Worm (Caenorhabditis elegans) whole organism, L2 larva: ENCODE data around the gene nmy-3.

ENCODE experiments used
- alr-1 ChIP-seq: fragments of 150-350 bp; optimal IDR thresholded peaks from 2 replicates; lab custom pipeline; 2014; ENCODE audit warnings: missing biosample characterization, missing genetic modification characterization
- aly-2 ChIP-seq: fragments of 150-350 bp; optimal IDR thresholded peaks from 2 replicates; lab custom pipeline; 2014; ENCODE audit warnings: missing biosample characterization, missing genetic modification characterization
- blmp-1 ChIP-seq: sonication (generic microtip); optimal IDR thresholded peaks from 2 replicates; lab custom pipeline; 2017; ENCODE audit warnings: missing genetic modification characterization, mild to moderate bottlenecking, missing compliant biosample characterization, antibody characterized with exemption, moderate library complexity; ENCODE audit not compliant: insufficient read depth
- ceh-16 ChIP-seq: fragments of 150-350 bp; optimal IDR thresholded peaks from 2 replicates; lab custom pipeline; 2014; ENCODE audit warnings: missing biosample characterization, missing genetic modification characterization
- lsy-2 ChIP-seq, 2 experiments: fragments of 150-350 bp in 1 of 2; sonication (generic microtip) in 1 of 2; optimal IDR thresholded peaks; 2 replicates each; lab custom pipeline; 2014 to 2017; ENCODE audit warnings: missing biosample characterization in 2 of 2, missing genetic modification characterization in 2 of 2
- nhr-11 ChIP-seq: fragments of 150-350 bp; optimal IDR thresholded peaks from 2 replicates; lab custom pipeline; 2014; ENCODE audit warnings: missing biosample characterization, missing genetic modification characterization
- nhr-12 ChIP-seq: fragments of 150-350 bp; optimal IDR thresholded peaks from 2 replicates; lab custom pipeline; 2014; ENCODE audit warnings: missing biosample characterization, missing genetic modification characterization
- nhr-237 ChIP-seq: fragments of 150-350 bp; optimal IDR thresholded peaks from 2 replicates; lab custom pipeline; 2014; ENCODE audit warnings: missing biosample characterization, missing genetic modification characterization
- unc-62 ChIP-seq: fragments of 150-350 bp; optimal IDR thresholded peaks from 2 replicates; lab custom pipeline; 2014; ENCODE audit warnings: missing biosample characterization, missing genetic modification reagents, missing genetic modification characterization
- ztf-11 ChIP-seq: sonication (generic microtip); optimal IDR thresholded peaks from 2 replicates; lab custom pipeline; 2017; ENCODE audit warnings: missing biosample characterization, missing genetic modification characterization
- ztf-4 ChIP-seq: fragments of 150-350 bp; optimal IDR thresholded peaks from 2 replicates; lab custom pipeline; 2014; ENCODE audit warnings: missing biosample characterization, missing genetic modification characterization

ce11 chrIV:9245423-9245822 is 28.9 kb upstream of the nmy-3 start, which contains the start of gene Y11D7A.5:
- TF ChIP-seq blmp-1 (tag; lab: Kevin White, UChicago) (no peak), lsy-2 (tag; optimal IDR thresholded peaks at IDR 0.05; lab: Kevin White, UChicago) (no peak), ztf-11 (tag; lab: Kevin White, UChicago) (no peak), alr-1 (tag; lab: Kevin White, UChicago) (no peak), ceh-16 (no peak), aly-2 (tag; lab: Kevin White, UChicago) (no peak), ztf-4 (tag; lab: Kevin White, UChicago) (no peak), nhr-237 (tag; lab: Kevin White, UChicago) (no peak), unc-62 (GFP tag; lab: Kevin White, UChicago) (no peak), nhr-11 (tag; lab: Kevin White, UChicago) (no peak), nhr-12 (tag; lab: Kevin White, UChicago) (no peak)
